Fruit fly (Drosophila melanogaster) whole organism, prepupa: Measurements from ENCODE around the gene Mst85C.

Experiments used
- CG11294 ChIP-seq: fragments of 200-800 bp; sonication (Bioruptor generic); IDR thresholded peaks from 2 replicates; pipeline ENCODE4 v1.3.6; 2022; ENCODE audit warnings: missing biosample characterization, missing genetic modification characterization
- CG3032 ChIP-seq: fragments of 200-800 bp; optimal IDR thresholded peaks from 2 replicates; lab custom pipeline; 2019; ENCODE audit warnings: missing biosample characterization, mild to moderate bottlenecking, missing genetic modification characterization, moderate library complexity
- CG4318 ChIP-seq: fragments of 200-800 bp; sonication (Bioruptor generic); optimal IDR thresholded peaks from 3 replicates; lab custom pipeline; 2017; ENCODE audit warnings: missing biosample characterization, mild to moderate bottlenecking, missing genetic modification characterization
- CG6163 ChIP-seq: fragments of 200-800 bp; sonication (Bioruptor generic); IDR thresholded peaks from 3 replicates; pipeline ENCODE4 v1.3.6; 2022; ENCODE audit warnings: missing biosample characterization, missing genetic modification characterization
- CG6276 ChIP-seq: fragments of 200-800 bp; sonication (Bioruptor generic); optimal IDR thresholded peaks from 2 replicates; lab custom pipeline; 2017; ENCODE audit warnings: missing biosample characterization, mild to moderate bottlenecking, missing genetic modification characterization
- CG6808 ChIP-seq: fragments of 200-800 bp; sonication (Bioruptor generic); optimal IDR thresholded peaks from 3 replicates; lab custom pipeline; 2017; ENCODE audit warnings: missing biosample characterization, missing genetic modification characterization, mild to moderate bottlenecking, moderate library complexity, missing genetic modification reagents
- CG6854 ChIP-seq: fragments of 200-800 bp; sonication (Bioruptor generic); optimal IDR thresholded peaks from 2 replicates; lab custom pipeline; 2017; ENCODE audit warnings: missing biosample characterization, mild to moderate bottlenecking, missing genetic modification characterization
- CG7368 ChIP-seq: fragments of 200-800 bp; sonication (Bioruptor generic); optimal IDR thresholded peaks from 3 replicates; lab custom pipeline; 2016; ENCODE audit warnings: missing biosample characterization, missing genetic modification characterization
- Eip75B ChIP-seq: fragments of 200-800 bp; sonication (Bioruptor generic); optimal IDR thresholded peaks from 3 replicates; lab custom pipeline; 2016; ENCODE audit warnings: missing biosample characterization, missing genetic modification characterization
- Eip93F ChIP-seq: fragments of 200-800 bp; sonication (Bioruptor generic); optimal IDR thresholded peaks from 2 replicates; lab custom pipeline; 2016; ENCODE audit warnings: missing biosample characterization, mild to moderate bottlenecking, missing genetic modification characterization
- Gug ChIP-seq: fragments of 200-800 bp; sonication (Bioruptor generic); IDR thresholded peaks from 2 replicates; pipeline ENCODE4 v1.3.6; 2022; ENCODE audit warnings: missing biosample characterization, missing genetic modification characterization
- Hr38 ChIP-seq: sonication (Bioruptor generic); optimal IDR thresholded peaks from 2 replicates; lab custom pipeline; 2016; ENCODE audit warnings: missing biosample characterization, missing genetic modification characterization
- Lpt ChIP-seq: fragments of 200-800 bp; sonication (Bioruptor generic); optimal IDR thresholded peaks from 3 replicates; lab custom pipeline; 2016; ENCODE audit warnings: missing biosample characterization, missing genetic modification characterization
- Met ChIP-seq: fragments of 200-800 bp; sonication (Bioruptor generic); optimal IDR thresholded peaks from 3 replicates; lab custom pipeline; 2016; ENCODE audit warnings: missing biosample characterization, missing genetic modification characterization
- acj6 ChIP-seq: fragments of 200-800 bp; sonication (Bioruptor generic); optimal IDR thresholded peaks from 3 replicates; lab custom pipeline; 2016; ENCODE audit warnings: missing biosample characterization, missing genetic modification characterization
- cyc ChIP-seq: fragments of 200-800 bp; sonication (Bioruptor generic); optimal IDR thresholded peaks from 3 replicates; lab custom pipeline; 2016; ENCODE audit warnings: missing biosample characterization, missing genetic modification characterization
- fd85E ChIP-seq: fragments of 200-800 bp; sonication (Bioruptor generic); optimal IDR thresholded peaks from 3 replicates; lab custom pipeline; 2016; ENCODE audit warnings: missing biosample characterization, missing genetic modification characterization
- svp ChIP-seq: fragments of 200-800 bp; sonication (Bioruptor generic); peaks from one replicate; lab custom pipeline; 2016; ENCODE audit warnings: missing biosample characterization, missing genetic modification characterization
- topi ChIP-seq: fragments of 200-800 bp; sonication (Bioruptor generic); optimal IDR thresholded peaks from 3 replicates; lab custom pipeline; 2016; ENCODE audit warnings: missing biosample characterization, missing genetic modification characterization

Gene Mst85C

DNA sequence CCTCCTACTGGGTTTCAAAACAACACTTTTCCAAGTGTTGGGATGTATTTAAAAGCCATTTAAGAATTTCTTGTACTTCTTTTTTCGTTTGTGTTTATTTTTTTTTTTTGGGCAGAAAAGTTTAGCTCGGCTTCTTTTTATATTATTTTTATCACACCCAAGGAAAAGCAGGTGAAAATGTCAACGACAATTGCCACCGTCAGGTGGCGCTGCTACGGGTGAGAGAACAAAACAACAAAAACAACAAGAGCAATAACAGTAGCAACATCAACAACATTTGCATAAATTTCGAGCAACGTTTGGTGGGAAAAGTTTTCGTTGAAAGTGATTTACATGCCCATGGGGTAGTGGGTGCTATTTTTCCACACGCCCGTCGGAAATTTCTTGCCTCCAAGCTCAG is 41.9 kb downstream of the Mst85C start:
- TF ChIP-seq cyc (GFP tag; lab: Kevin White, UChicago), result no peak
- no peak for TF ChIP-seq acj6
- no peak for TF ChIP-seq Met (GFP tag; lab: Kevin White, UChicago)
- TF ChIP-seq topi (GFP tag; lab: Kevin White, UChicago), result no peak
- TF ChIP-seq Hr38, result no peak
- TF ChIP-seq fd85E (GFP tag; lab: Kevin White, UChicago), result no peak
- no peak for TF ChIP-seq CG6854
- no peak for TF ChIP-seq CG4318
- no peak for TF ChIP-seq Gug (GFP tag; lab: Robert Waterston, UW)
- no peak for TF ChIP-seq Eip93F
- TF ChIP-seq CG7368 (GFP tag; lab: Kevin White, UChicago), result no peak
- no peak for TF ChIP-seq svp
- TF ChIP-seq Lpt (GFP tag; lab: Kevin White, UChicago), result no peak
- no peak for TF ChIP-seq Eip75B
- TF ChIP-seq CG6276 (GFP tag; lab: Kevin White, UChicago), result no peak
- TF ChIP-seq CG6808 (GFP tag; lab: Kevin White, UChicago), result no peak
- TF ChIP-seq CG3032 (tag; lab: Kevin White, UChicago), result no peak
- no peak for TF ChIP-seq CG11294
- no peak for TF ChIP-seq CG6163 (GFP tag; lab: Robert Waterston, UW)
